Worm (Caenorhabditis elegans): ENCODE measurements around the gene F49E10.2.

- TF ChIP-seq ztf-11 (tag; optimal IDR thresholded peaks at IDR 0.05) (no peak), skn-1 (tag; optimal IDR thresholded peaks at IDR 0.05) (no peak), sem-4 (tag; optimal IDR thresholded peaks at IDR 0.05) (no peak), lin-11 (tag; optimal IDR thresholded peaks at IDR 0.05) (no peak), nhr-237 (tag; optimal IDR thresholded peaks at IDR 0.05) (no peak), snpc-4 (tag; optimal IDR thresholded peaks at IDR 0.05) (no peak), lin-39 (tag; optimal IDR thresholded peaks at IDR 0.05) (no peak), crh-2 (tag; optimal IDR thresholded peaks at IDR 0.05) (no peak), nhr-77 (tag; optimal IDR thresholded peaks at IDR 0.05) (no peak), nhr-10 (tag; optimal IDR thresholded peaks at IDR 0.05) (no peak), blmp-1 (tag; optimal IDR thresholded peaks at IDR 0.05; ENCODE audit: insufficient read depth) (no peak), nhr-12 (tag; optimal IDR thresholded peaks at IDR 0.05) (no peak), R02D3.7 (tag; optimal IDR thresholded peaks at IDR 0.05) (no peak), unc-62 (GFP tag; optimal IDR thresholded peaks at IDR 0.05) (no peak)
Measured at ce11 chrX:5930822-5931221, 40.6 kb downstream of the F49E10.2 start, which contains the start of gene egl-6.
